Fruit fly (Drosophila melanogaster) whole organism, embryonic: Measurements from ENCODE around the gene CG13126.

ENCODE experiments used
- CG10462 ChIP-seq: fragments of 200-800 bp; sonication (Bioruptor generic); optimal IDR thresholded peaks from 2 replicates; lab custom pipeline; 2016; ENCODE audit warnings: missing biosample characterization, missing genetic modification characterization
- CG11456 ChIP-seq: fragments of 200-800 bp; sonication (Bioruptor generic); IDR thresholded peaks from 3 replicates; pipeline ENCODE4 v1.3.6; 2022; ENCODE audit warnings: missing biosample characterization, missing genetic modification characterization
- CG12219 ChIP-seq: fragments of 200-800 bp; sonication (Bioruptor generic); optimal IDR thresholded peaks from 3 replicates; lab custom pipeline; 2018; ENCODE audit warnings: missing biosample characterization, mild to moderate bottlenecking, missing genetic modification characterization
- CG12299 ChIP-seq: fragments of 200-800 bp; sonication (Bioruptor generic); optimal IDR thresholded peaks from 2 replicates; lab custom pipeline; 2018; ENCODE audit warnings: missing biosample characterization, mild to moderate bottlenecking, missing genetic modification characterization
- CG1233 ChIP-seq: fragments of 200-800 bp; sonication (Bioruptor generic); optimal IDR thresholded peaks from 4 replicates; lab custom pipeline; 2018; ENCODE audit warnings: missing biosample characterization, mild to moderate bottlenecking, missing genetic modification characterization
- CG12391 ChIP-seq: fragments of 200-800 bp; sonication (Bioruptor generic); optimal IDR thresholded peaks from 3 replicates; lab custom pipeline; 2018; ENCODE audit warnings: missing biosample characterization, mild to moderate bottlenecking, missing genetic modification characterization, moderate library complexity
- CG13775 ChIP-seq: fragments of 200-800 bp; sonication (Bioruptor generic); optimal IDR thresholded peaks from 3 replicates; lab custom pipeline; 2017; ENCODE audit warnings: missing biosample characterization, mild to moderate bottlenecking, missing genetic modification characterization
- CG14667 ChIP-seq: fragments of 200-800 bp; sonication (Bioruptor generic); IDR thresholded peaks from 2 replicates; pipeline ENCODE4 v1.3.6; 2022; ENCODE audit warnings: missing biosample characterization, missing genetic modification characterization
- CG14710 ChIP-seq: fragments of 200-800 bp; sonication (Bioruptor generic); optimal IDR thresholded peaks from 3 replicates; lab custom pipeline; 2019; ENCODE audit warnings: missing biosample characterization, mild to moderate bottlenecking, missing genetic modification characterization, moderate library complexity
- CG15696 ChIP-seq: fragments of 200-800 bp; sonication (Bioruptor generic); optimal IDR thresholded peaks from 2 replicates; lab custom pipeline; 2019; ENCODE audit warnings: missing biosample characterization, mild to moderate bottlenecking, missing genetic modification characterization, moderate library complexity
- CG16863 ChIP-seq: fragments of 200-800 bp; sonication (Bioruptor generic); optimal IDR thresholded peaks from 3 replicates; lab custom pipeline; 2016; ENCODE audit warnings: missing biosample characterization, missing genetic modification characterization
- CG17328 ChIP-seq: fragments of 200-800 bp; sonication (Bioruptor generic); IDR thresholded peaks from 2 replicates; pipeline ENCODE4 v1.3.6; 2022; ENCODE audit warnings: missing biosample characterization, missing genetic modification characterization
- CG17361 ChIP-seq: fragments of 200-800 bp; sonication (Bioruptor generic); IDR thresholded peaks from 3 replicates; pipeline ENCODE4 v1.3.6; 2022; ENCODE audit warnings: missing biosample characterization, missing genetic modification characterization
- CG17829 ChIP-seq: fragments of 200-800 bp; optimal IDR thresholded peaks from 2 replicates; lab custom pipeline; 2019; ENCODE audit warnings: missing biosample characterization, mild to moderate bottlenecking, missing genetic modification characterization, moderate library complexity
- CG18262 ChIP-seq: fragments of 200-800 bp; optimal IDR thresholded peaks from 3 replicates; lab custom pipeline; 2019; ENCODE audit warnings: missing biosample characterization, mild to moderate bottlenecking, missing genetic modification characterization, moderate library complexity
- CG2712 ChIP-seq: fragments of 200-800 bp; optimal IDR thresholded peaks from 3 replicates; lab custom pipeline; 2019; ENCODE audit warnings: missing biosample characterization, mild to moderate bottlenecking, missing genetic modification characterization, moderate library complexity
- CG30403 ChIP-seq: fragments of 200-800 bp; sonication (Bioruptor generic); optimal IDR thresholded peaks from 3 replicates; lab custom pipeline; 2016; ENCODE audit warnings: missing biosample characterization, missing genetic modification characterization
- CG4360 ChIP-seq: fragments of 200-800 bp; sonication (Bioruptor generic); IDR thresholded peaks from 2 replicates; pipeline ENCODE4 v1.3.6; 2022; ENCODE audit warnings: missing biosample characterization, missing genetic modification characterization
- CG4404 ChIP-seq: fragments of 200-800 bp; sonication (Bioruptor generic); IDR thresholded peaks from 2 replicates; pipeline ENCODE4 v1.3.6; 2022; ENCODE audit warnings: missing biosample characterization, missing genetic modification characterization
- CG5180 ChIP-seq: fragments of 200-800 bp; sonication (Bioruptor generic); optimal IDR thresholded peaks from 3 replicates; lab custom pipeline; 2017; ENCODE audit warnings: missing biosample characterization, missing genetic modification characterization, mild to moderate bottlenecking, moderate library complexity, missing genetic modification reagents
- CG6791 ChIP-seq: fragments of 200-800 bp; sonication (Bioruptor generic); IDR thresholded peaks from 3 replicates; pipeline ENCODE4 v1.3.6; 2022; ENCODE audit warnings: missing biosample characterization, missing genetic modification characterization; ENCODE audit not compliant: partially characterized antibody
- CG8765 ChIP-seq: fragments of 200-800 bp; sonication (Bioruptor generic); IDR thresholded peaks from 2 replicates; pipeline ENCODE4 v1.3.6; 2022; ENCODE audit warnings: missing biosample characterization, missing genetic modification characterization
- CG9609 ChIP-seq: fragments of 200-800 bp; sonication (Bioruptor generic); optimal IDR thresholded peaks from 3 replicates; lab custom pipeline; 2016; ENCODE audit warnings: missing biosample characterization, missing genetic modification characterization
- Dad ChIP-seq: fragments of 200-800 bp; sonication (Bioruptor generic); optimal IDR thresholded peaks from 3 replicates; lab custom pipeline; 2016; ENCODE audit warnings: missing biosample characterization, missing genetic modification characterization
- Dp ChIP-seq: fragments of 200-800 bp; sonication (Bioruptor generic); optimal IDR thresholded peaks from 2 replicates; lab custom pipeline; 2018; ENCODE audit warnings: missing biosample characterization, mild to moderate bottlenecking, missing genetic modification characterization, moderate library complexity
- Ets65A ChIP-seq: fragments of 200-800 bp; sonication (Bioruptor generic); peaks from one replicate; lab custom pipeline; 2016; ENCODE audit warnings: missing biosample characterization, missing genetic modification characterization
- Hr51 ChIP-seq, 2 experiments: fragments of 200-800 bp; sonication (Bioruptor generic); optimal IDR thresholded peaks; 2 replicates in 1 of 2; 3 replicates in 1 of 2; lab custom pipeline; 2016 to 2018; ENCODE audit warnings: missing biosample characterization in 2 of 2, missing genetic modification characterization in 2 of 2, mild to moderate bottlenecking in 1 of 2, moderate library complexity in 1 of 2
- Lhr ChIP-seq: fragments of 200-800 bp; sonication (Bioruptor generic); optimal IDR thresholded peaks from 3 replicates; lab custom pipeline; 2017; ENCODE audit warnings: mild to moderate bottlenecking, missing biosample characterization, missing genetic modification reagents, missing genetic modification characterization
- NFAT ChIP-seq: fragments of 200-800 bp; sonication (Bioruptor generic); IDR thresholded peaks from 2 replicates; pipeline ENCODE4 v1.3.6; 2022; ENCODE audit warnings: missing biosample characterization, missing genetic modification characterization
- Nf-YA ChIP-seq: fragments of 200-800 bp; sonication (Bioruptor generic); IDR thresholded peaks from 2 replicates; pipeline ENCODE4 v1.3.6; 2022; ENCODE audit warnings: missing biosample characterization, missing genetic modification characterization
- Nf-YB ChIP-seq: fragments of 200-800 bp; sonication (Bioruptor generic); optimal IDR thresholded peaks from 3 replicates; lab custom pipeline; 2019; ENCODE audit warnings: missing biosample characterization, mild to moderate bottlenecking, missing genetic modification characterization, moderate library complexity
- Oli ChIP-seq: fragments of 200-800 bp; sonication (Bioruptor generic); optimal IDR thresholded peaks from 2 replicates; lab custom pipeline; 2018; ENCODE audit warnings: missing biosample characterization, mild to moderate bottlenecking, missing genetic modification characterization, moderate library complexity
- Xrp1 ChIP-seq: fragments of 200-800 bp; sonication (Bioruptor generic); IDR thresholded peaks from 2 replicates; pipeline ENCODE4 v1.3.6; 2022; ENCODE audit warnings: missing biosample characterization, missing genetic modification characterization
- ac ChIP-seq: fragments of 200-800 bp; sonication (Bioruptor generic); optimal IDR thresholded peaks from 3 replicates; lab custom pipeline; 2017; ENCODE audit warnings: missing biosample characterization, mild to moderate bottlenecking, missing genetic modification characterization
- az2 ChIP-seq: fragments of 200-800 bp; sonication (Bioruptor generic); optimal IDR thresholded peaks from 3 replicates; lab custom pipeline; 2016; ENCODE audit warnings: missing biosample characterization, missing genetic modification characterization
- dmrt11E ChIP-seq: fragments of 200-800 bp; sonication (Bioruptor generic); optimal IDR thresholded peaks from 3 replicates; lab custom pipeline; 2018; ENCODE audit warnings: missing biosample characterization, mild to moderate bottlenecking, missing genetic modification characterization, moderate library complexity
- ems ChIP-seq: fragments of 200-800 bp; sonication (Bioruptor generic); optimal IDR thresholded peaks from 3 replicates; lab custom pipeline; 2016; ENCODE audit warnings: missing biosample characterization, missing genetic modification characterization
- gem ChIP-seq: fragments of 200-800 bp; sonication (Bioruptor generic); optimal IDR thresholded peaks from 2 replicates; lab custom pipeline; 2019; ENCODE audit warnings: missing biosample characterization, mild to moderate bottlenecking, missing genetic modification characterization, moderate library complexity
- lola ChIP-seq, 3 experiments: fragments of >200 bp in 2 of 3; fragments of 200-800 bp in 1 of 3; sonication (Bioruptor generic) in 1 of 3; optimal IDR thresholded peaks; 2 replicates each; lab custom pipeline; 2017 to 2019; ENCODE audit warnings: missing biosample characterization in 3 of 3, missing genetic modification characterization in 3 of 3, mild to moderate bottlenecking in 1 of 3, moderate library complexity in 1 of 3
- lov ChIP-seq, 2 experiments: fragments of 200-800 bp in 1 of 2; fragments of >200 bp in 1 of 2; sonication (Bioruptor generic) in 1 of 2; IDR thresholded peaks in 1 of 2; optimal IDR thresholded peaks in 1 of 2; 2 replicates in 1 of 2; 3 replicates in 1 of 2; pipeline versions ENCODE4 v1.3.6 to Lab custom; 2017 to 2022; ENCODE audit warnings: missing biosample characterization in 1 of 2, missing genetic modification characterization in 1 of 2
- maf-S ChIP-seq: fragments of 200-800 bp; sonication (Bioruptor generic); optimal IDR thresholded peaks from 2 replicates; lab custom pipeline; 2016; ENCODE audit warnings: missing biosample characterization, missing genetic modification characterization
- row ChIP-seq: fragments of 200-800 bp; sonication (Bioruptor generic); IDR thresholded peaks from 3 replicates; pipeline ENCODE4 v1.3.6; 2022; ENCODE audit warnings: missing biosample characterization, missing genetic modification characterization
- sna ChIP-seq: fragments of 200-800 bp; sonication (Bioruptor generic); IDR thresholded peaks from 2 replicates; pipeline ENCODE4 v1.3.6; 2022; ENCODE audit warnings: missing biosample characterization, missing genetic modification characterization; ENCODE audit not compliant: partially characterized antibody
- sr ChIP-seq: fragments of 200-800 bp; sonication (Bioruptor generic); IDR thresholded peaks from 3 replicates; pipeline ENCODE4 v1.3.6; 2022; ENCODE audit warnings: missing biosample characterization, missing genetic modification characterization
- tin ChIP-seq: fragments of 200-800 bp; sonication (Bioruptor generic); optimal IDR thresholded peaks from 3 replicates; lab custom pipeline; 2016; ENCODE audit warnings: missing biosample characterization, missing genetic modification characterization
- twi ChIP-seq: fragments of 200-800 bp; optimal IDR thresholded peaks from 2 replicates; lab custom pipeline; 2019; ENCODE audit warnings: missing biosample characterization, mild to moderate bottlenecking, missing genetic modification characterization, moderate library complexity
- unpg ChIP-seq: fragments of 200-800 bp; sonication (Bioruptor generic); optimal IDR thresholded peaks from 3 replicates; lab custom pipeline; 2018; ENCODE audit warnings: missing biosample characterization, mild to moderate bottlenecking, missing genetic modification characterization, moderate library complexity
- usp ChIP-seq: fragments of >200 bp; optimal IDR thresholded peaks from 2 replicates; lab custom pipeline; 2017; ENCODE audit warnings: missing biosample characterization, missing genetic modification characterization

CG13126 gene

DNA sequence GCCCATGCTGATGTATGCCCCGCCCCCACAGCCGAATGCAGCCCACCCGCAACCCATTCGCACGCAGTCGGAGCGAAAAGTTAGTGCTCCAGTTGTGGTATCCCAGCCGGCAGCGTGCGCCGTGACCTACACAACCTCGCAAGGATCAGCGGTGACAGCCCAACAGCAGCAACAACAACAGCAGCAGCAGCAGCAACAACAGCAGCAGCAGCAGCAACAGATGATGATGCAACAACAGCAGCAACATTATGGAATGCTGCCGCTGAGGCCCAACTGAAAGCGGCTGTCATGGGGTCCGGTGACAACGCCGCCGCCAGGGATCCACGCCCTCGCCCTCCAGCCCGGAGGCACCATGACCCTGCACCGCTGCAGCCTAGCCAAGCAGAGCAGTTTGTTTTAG lies 40.4 kb upstream of the CG13126 start:
- TF ChIP-seq CG11456 (GFP tag; lab: Robert Waterston, UW) (0 out of 3 replicates have a peak, but pooled peaks have one; percentile 5), Hr51 (GFP tag; optimal IDR thresholded peaks at IDR 0.05; lab: Kevin White, UChicago) (no peak), Ets65A (GFP tag; lab: Kevin White, UChicago) (peak; percentile 46), row (GFP tag; lab: Robert Waterston, UW) (no peak), sna (0 out of 2 replicates have a peak, but pooled peaks have one; percentile 13), CG4360 (GFP tag; lab: Robert Waterston, UW) (peak; percentile 56; the same call in 1 of the 2 replicates), CG5180 (GFP tag; lab: Kevin White, UChicago) (no peak), usp (GFP tag; lab: Kevin White, UChicago) (no peak), Dp (GFP tag; lab: Kevin White, UChicago) (no peak), CG30403 (no peak), sr (GFP tag; lab: Robert Waterston, UW) (no peak), Nf-YA (no peak), ems (no peak)

DNA sequence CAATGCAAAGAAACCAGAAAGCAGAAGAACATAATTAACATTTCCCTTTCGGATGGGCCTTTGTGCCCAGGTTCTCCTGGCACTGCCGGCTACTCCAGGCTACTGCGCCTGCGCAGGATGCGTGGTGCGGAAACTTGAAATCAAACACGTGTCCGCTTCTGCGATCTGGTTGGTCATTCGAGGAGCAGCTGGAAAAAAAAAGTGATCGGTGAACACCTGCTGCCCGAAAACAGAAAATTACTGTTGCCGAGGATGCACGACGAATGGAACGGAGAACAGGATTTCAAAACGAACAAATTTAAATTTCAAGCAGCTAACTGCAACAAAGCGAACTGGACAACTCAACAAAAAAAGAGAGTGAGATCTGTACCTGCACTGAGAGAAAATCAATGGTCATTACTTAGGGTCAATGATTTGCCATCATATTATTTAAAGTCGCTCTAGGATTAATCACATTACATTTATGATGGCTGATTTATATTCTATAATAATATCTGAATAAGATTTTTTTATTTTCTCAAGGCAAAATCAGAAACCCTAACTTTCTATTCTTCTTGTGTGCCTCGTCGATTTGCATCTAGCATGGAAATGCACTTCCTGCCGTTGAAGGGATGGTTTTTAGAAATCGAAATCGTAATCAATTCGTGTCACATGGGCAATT lies 36.0 kb upstream of the CG13126 start:
- peak; percentile 16 for TF ChIP-seq tin
- peak; percentile 66 for TF ChIP-seq CG2712 (tag; lab: Kevin White, UChicago)
- peak; percentile 17 for TF ChIP-seq CG13775 (GFP tag; lab: Kevin White, UChicago)
- TF ChIP-seq CG12219 (GFP tag; lab: Kevin White, UChicago) = no peak
- no peak for TF ChIP-seq Dad (GFP tag; lab: Kevin White, UChicago)
- TF ChIP-seq CG12299 (tag; lab: Kevin White, UChicago) = no peak
- no peak for TF ChIP-seq lov (optimal IDR thresholded peaks at IDR 0.05; lab: Kevin White, UChicago)
- TF ChIP-seq lov (GFP tag; IDR thresholded peaks at IDR 0.05; lab: Robert Waterston, UW) = peak; percentile 67; the same call in 1 of the 3 replicates
- 0 out of 3 replicates have a peak, but pooled peaks have one; percentile 12 for TF ChIP-seq CG6791
- TF ChIP-seq gem (tag; lab: Kevin White, UChicago) = peak; percentile 48
- no peak for TF ChIP-seq NFAT (GFP tag; lab: Robert Waterston, UW)
- TF ChIP-seq CG15696 (tag; lab: Kevin White, UChicago) = peak; percentile 74
- peak; percentile 21 for TF ChIP-seq unpg (GFP tag; lab: Kevin White, UChicago)
- TF ChIP-seq twi (tag; lab: Kevin White, UChicago) = no peak
- TF ChIP-seq CG17829 = peak; percentile 65
- TF ChIP-seq Xrp1 = peak; percentile 73
- no peak for TF ChIP-seq CG14667 (GFP tag; lab: Robert Waterston, UW)
- TF ChIP-seq CG9609 (GFP tag; lab: Kevin White, UChicago) = no peak
- TF ChIP-seq CG1233 (GFP tag; lab: Kevin White, UChicago) = no peak
- peak; percentile 80 for TF ChIP-seq dmrt11E
- peak; percentile 44 for TF ChIP-seq CG14710 (tag; lab: Kevin White, UChicago)
- TF ChIP-seq CG12391 (tag; lab: Kevin White, UChicago) = peak; percentile 44
- peak; percentile 78 for TF ChIP-seq CG4404 (GFP tag; lab: Robert Waterston, UW)
- TF ChIP-seq maf-S (GFP tag; lab: Kevin White, UChicago) = no peak
- TF ChIP-seq CG8765 (GFP tag; lab: Robert Waterston, UW) = peak; percentile 14; the same call in 1 of the 2 replicates
- TF ChIP-seq CG16863 (GFP tag; lab: Kevin White, UChicago) = no peak
- TF ChIP-seq CG17361 = 0 out of 3 replicates have a peak, but pooled peaks have one; percentile 25
- TF ChIP-seq lola (GFP tag; optimal IDR thresholded peaks at IDR 0.05; lab: Kevin White, UChicago) = peak in 1 of 3 experiments; percentile 66
- peak; percentile 52 for TF ChIP-seq CG18262 (tag; lab: Kevin White, UChicago)
- no peak for TF ChIP-seq CG10462
- no peak for TF ChIP-seq Lhr (GFP tag; lab: Kevin White, UChicago)
- peak; percentile 2 for TF ChIP-seq az2 (GFP tag; lab: Kevin White, UChicago)
- peak; percentile 27 for TF ChIP-seq Nf-YB (GFP tag; lab: Kevin White, UChicago)
- TF ChIP-seq CG17328 (GFP tag; lab: Robert Waterston, UW) = peak; percentile 49
- peak; percentile 95 for TF ChIP-seq ac (GFP tag; lab: Kevin White, UChicago)
- TF ChIP-seq Oli (tag; lab: Kevin White, UChicago) = no peak
